Worm (Caenorhabditis elegans) whole organism, L2 larva: Measurements from ENCODE around the gene pir-1.

Experiments used
- C34F6.9 ChIP-seq: fragments of 150-350 bp; optimal IDR thresholded peaks from 2 replicates; lab custom pipeline; 2014; ENCODE audit warnings: missing biosample characterization, missing genetic modification characterization
- F13H6.1 ChIP-seq: sonication (generic microtip); optimal IDR thresholded peaks from 2 replicates; lab custom pipeline; 2016; ENCODE audit warnings: missing genetic modification characterization, missing compliant biosample characterization
- R02D3.7 ChIP-seq: fragments of 150-350 bp; optimal IDR thresholded peaks from 2 replicates; lab custom pipeline; 2014; ENCODE audit warnings: missing biosample characterization, missing genetic modification characterization
- Y55F3AM.14 ChIP-seq: fragments of 200-800 bp; sonication (Bioruptor generic); optimal IDR thresholded peaks from 2 replicates; lab custom pipeline; 2018; ENCODE audit warnings: mild to moderate bottlenecking, missing genetic modification characterization, missing compliant biosample characterization
- alr-1 ChIP-seq: fragments of 150-350 bp; optimal IDR thresholded peaks from 2 replicates; lab custom pipeline; 2014; ENCODE audit warnings: missing biosample characterization, missing genetic modification characterization
- aly-2 ChIP-seq: fragments of 150-350 bp; optimal IDR thresholded peaks from 2 replicates; lab custom pipeline; 2014; ENCODE audit warnings: missing biosample characterization, missing genetic modification characterization
- ama-1 ChIP-seq: fragments of 150-350 bp; optimal IDR thresholded peaks from 2 replicates; lab custom pipeline; 2018; ENCODE audit warnings: inconsistent platforms
- blmp-1 ChIP-seq: sonication (generic microtip); optimal IDR thresholded peaks from 2 replicates; lab custom pipeline; 2017; ENCODE audit warnings: missing genetic modification characterization, mild to moderate bottlenecking, missing compliant biosample characterization, antibody characterized with exemption, moderate library complexity; ENCODE audit not compliant: insufficient read depth
- ceh-82 ChIP-seq: fragments of 150-350 bp; optimal IDR thresholded peaks from 2 replicates; lab custom pipeline; 2014; ENCODE audit warnings: missing biosample characterization, missing genetic modification characterization
- crh-2 ChIP-seq: sonication (generic microtip); optimal IDR thresholded peaks from 2 replicates; lab custom pipeline; 2017; ENCODE audit warnings: missing biosample characterization, missing genetic modification characterization
- dmd-4 ChIP-seq: sonication (generic microtip); optimal IDR thresholded peaks from 2 replicates; lab custom pipeline; 2017; ENCODE audit warnings: missing biosample characterization, missing genetic modification characterization
- egl-27 ChIP-seq: sonication (generic microtip); optimal IDR thresholded peaks from 3 replicates; lab custom pipeline; 2017; ENCODE audit warnings: missing biosample characterization, missing genetic modification reagents, missing genetic modification characterization
- elt-1 ChIP-seq: fragments of 150-350 bp; optimal IDR thresholded peaks from 2 replicates; lab custom pipeline; 2014; ENCODE audit warnings: missing biosample characterization, missing genetic modification characterization
- fos-1 ChIP-seq: fragments of 150-350 bp; optimal IDR thresholded peaks from 2 replicates; lab custom pipeline; 2014; ENCODE audit warnings: missing biosample characterization, missing genetic modification characterization
- gmeb-1 ChIP-seq: fragments of 150-350 bp; optimal IDR thresholded peaks from 2 replicates; lab custom pipeline; 2014; ENCODE audit warnings: missing biosample characterization, missing genetic modification characterization
- lin-11 ChIP-seq: fragments of 150-350 bp; sonication (generic microtip); optimal IDR thresholded peaks from 2 replicates; lab custom pipeline; 2014; ENCODE audit warnings: missing biosample characterization, missing genetic modification characterization, inconsistent platforms, mixed read lengths
- lin-13 ChIP-seq: fragments of 150-350 bp; optimal IDR thresholded peaks from 2 replicates; lab custom pipeline; 2014; ENCODE audit warnings: missing biosample characterization, missing genetic modification reagents, missing genetic modification characterization
- lin-39 ChIP-seq: fragments of 150-350 bp; optimal IDR thresholded peaks from 2 replicates; lab custom pipeline; 2014; ENCODE audit warnings: missing biosample characterization, missing genetic modification reagents, missing genetic modification characterization
- lsy-2 ChIP-seq, 2 experiments: fragments of 150-350 bp in 1 of 2; sonication (generic microtip) in 1 of 2; optimal IDR thresholded peaks; 2 replicates each; lab custom pipeline; 2014 to 2017; ENCODE audit warnings: missing biosample characterization in 2 of 2, missing genetic modification characterization in 2 of 2
- mab-5 ChIP-seq: fragments of 150-350 bp; optimal IDR thresholded peaks from 2 replicates; lab custom pipeline; 2014; ENCODE audit warnings: missing biosample characterization, missing genetic modification characterization
- nhr-11 ChIP-seq: fragments of 150-350 bp; optimal IDR thresholded peaks from 2 replicates; lab custom pipeline; 2014; ENCODE audit warnings: missing biosample characterization, missing genetic modification characterization
- nhr-129 ChIP-seq: fragments of 150-350 bp; optimal IDR thresholded peaks from 2 replicates; lab custom pipeline; 2014; ENCODE audit warnings: missing biosample characterization, missing genetic modification characterization
- nhr-21 ChIP-seq: fragments of 150-350 bp; optimal IDR thresholded peaks from 2 replicates; lab custom pipeline; 2014; ENCODE audit warnings: missing biosample characterization, missing genetic modification characterization
- nhr-23 ChIP-seq: fragments of 150-350 bp; optimal IDR thresholded peaks from 2 replicates; lab custom pipeline; 2014; ENCODE audit warnings: missing biosample characterization, missing genetic modification reagents, missing genetic modification characterization
- nhr-25 ChIP-seq: fragments of 150-350 bp; sonication (generic microtip); optimal IDR thresholded peaks from 3 replicates; lab custom pipeline; 2014; ENCODE audit warnings: missing biosample characterization, missing genetic modification characterization
- nhr-6 ChIP-seq: fragments of 150-350 bp; optimal IDR thresholded peaks from 2 replicates; lab custom pipeline; 2014; ENCODE audit warnings: missing biosample characterization, missing genetic modification characterization
- nhr-77 ChIP-seq: fragments of 150-350 bp; optimal IDR thresholded peaks from 2 replicates; lab custom pipeline; 2014; ENCODE audit warnings: missing biosample characterization, missing genetic modification characterization
- peb-1 ChIP-seq: fragments of 150-350 bp; optimal IDR thresholded peaks from 2 replicates; lab custom pipeline; 2014; ENCODE audit warnings: missing biosample characterization, missing genetic modification characterization
- sem-4 ChIP-seq: fragments of 150-350 bp; optimal IDR thresholded peaks from 2 replicates; lab custom pipeline; 2014; ENCODE audit warnings: missing biosample characterization, missing genetic modification reagents, missing genetic modification characterization
- skn-1 ChIP-seq: sonication (generic microtip); optimal IDR thresholded peaks from 2 replicates; lab custom pipeline; 2017; ENCODE audit warnings: missing biosample characterization, missing genetic modification characterization
- sma-3 ChIP-seq: sonication (generic microtip); optimal IDR thresholded peaks from 2 replicates; lab custom pipeline; 2016; ENCODE audit warnings: missing genetic modification reagents, missing genetic modification characterization, missing compliant biosample characterization
- sma-9 ChIP-seq, 2 experiments: fragments of 150-350 bp in 1 of 2; sonication (generic microtip) in 1 of 2; optimal IDR thresholded peaks; 2 replicates each; lab custom pipeline; 2014 to 2016; ENCODE audit warnings: missing genetic modification characterization in 2 of 2, mild to moderate bottlenecking in 1 of 2, missing biosample characterization in 1 of 2, missing compliant biosample characterization in 1 of 2, missing genetic modification reagents in 1 of 2, moderate library complexity in 1 of 2
- snpc-4 ChIP-seq: fragments of 150-350 bp; optimal IDR thresholded peaks from 2 replicates; lab custom pipeline; 2014; ENCODE audit warnings: missing biosample characterization, missing genetic modification characterization
- unc-39 ChIP-seq: fragments of 150-350 bp; optimal IDR thresholded peaks from 2 replicates; lab custom pipeline; 2014; ENCODE audit warnings: missing biosample characterization, missing genetic modification characterization
- unc-55 ChIP-seq: fragments of 150-350 bp; sonication (generic microtip); optimal IDR thresholded peaks from 3 replicates; lab custom pipeline; 2014; ENCODE audit warnings: missing biosample characterization, missing genetic modification reagents, missing genetic modification characterization
- unc-62 ChIP-seq: fragments of 150-350 bp; optimal IDR thresholded peaks from 2 replicates; lab custom pipeline; 2014; ENCODE audit warnings: missing biosample characterization, missing genetic modification reagents, missing genetic modification characterization
- zag-1 ChIP-seq: fragments of 150-350 bp; optimal IDR thresholded peaks from 2 replicates; lab custom pipeline; 2014; ENCODE audit warnings: missing biosample characterization, missing genetic modification characterization
- ztf-11 ChIP-seq: sonication (generic microtip); optimal IDR thresholded peaks from 2 replicates; lab custom pipeline; 2017; ENCODE audit warnings: missing biosample characterization, missing genetic modification characterization

pir-1 gene

DNA sequence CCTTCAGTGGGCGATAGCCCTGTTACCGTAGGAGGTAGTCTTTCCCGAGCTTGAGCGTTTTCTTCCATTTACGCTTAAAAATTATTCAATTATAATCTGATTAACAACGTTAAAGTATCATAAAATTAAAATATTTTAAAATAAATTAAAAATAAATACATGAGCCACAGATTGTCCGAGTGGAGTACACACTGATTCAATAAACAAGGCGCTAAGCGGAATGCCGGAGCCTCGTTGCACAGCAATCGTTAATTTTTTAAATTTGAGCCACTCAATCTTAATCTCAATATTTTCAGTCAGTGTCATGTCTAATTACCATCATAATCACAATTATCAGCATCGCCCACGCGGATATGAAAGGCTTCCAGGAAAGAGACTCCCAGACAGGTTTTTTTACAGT is at the start of gene pir-1, which contains the start of gene sec-5:
Gene pir-1 (plus strand): TSS at position 221 of the 400 bp plus-strand sequence.
Gene sec-5 (minus strand): TSS at position 73 of the 400 bp plus-strand sequence.
- TF ChIP-seq F13H6.1 (tag; lab: Kevin White, UChicago) = no peak
- TF ChIP-seq gmeb-1 (tag; lab: Kevin White, UChicago) = peak; percentile 41
- peak; percentile 53 for TF ChIP-seq C34F6.9 (tag; lab: Kevin White, UChicago)
- TF ChIP-seq nhr-25 (tag; lab: Kevin White, UChicago) = peak; percentile 35
- peak; percentile 5 for TF ChIP-seq sma-9 (GFP tag; optimal IDR thresholded peaks at IDR 0.05; lab: Kevin White, UChicago)
- TF ChIP-seq sma-9 (tag; optimal IDR thresholded peaks at IDR 0.05; lab: Kevin White, UChicago) = no peak
- TF ChIP-seq unc-55 = peak; percentile 72
- TF ChIP-seq snpc-4 = no peak
- TF ChIP-seq fos-1 (tag; lab: Kevin White, UChicago) = peak; percentile 33
- TF ChIP-seq elt-1 (tag; lab: Kevin White, UChicago) = no peak
- peak; percentile 18 to 71 for TF ChIP-seq lsy-2 (tag; optimal IDR thresholded peaks at IDR 0.05; lab: Kevin White, UChicago)
- TF ChIP-seq nhr-11 (tag; lab: Kevin White, UChicago) = no peak
- no peak for TF ChIP-seq nhr-129 (tag; lab: Kevin White, UChicago)
- no peak for TF ChIP-seq sem-4
- no peak for TF ChIP-seq crh-2 (tag; lab: Kevin White, UChicago)

DNA sequence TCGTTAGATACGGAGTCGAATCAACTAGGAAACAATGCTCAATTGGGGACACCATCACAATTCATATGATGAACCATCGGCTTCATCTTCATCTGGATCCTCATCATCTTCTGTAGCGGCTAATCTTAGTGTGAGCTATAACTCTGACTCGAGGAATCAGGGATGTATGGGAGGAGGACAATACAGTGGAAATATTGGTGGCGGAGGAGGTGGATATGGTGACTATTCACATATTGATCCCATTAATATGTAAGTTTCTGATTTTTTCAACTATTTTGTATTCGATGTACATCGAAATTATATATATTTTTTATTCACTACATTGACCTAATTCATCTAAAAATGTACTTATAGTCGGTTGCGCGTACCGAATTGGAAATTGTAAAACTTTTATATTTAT is 49.7 kb upstream of the pir-1 start:
- peak; percentile 70 for TF ChIP-seq ama-1 (lab: Kevin White, UChicago)
- no peak for TF ChIP-seq unc-39
- TF ChIP-seq lin-11 = no peak
- TF ChIP-seq gmeb-1 (tag; lab: Kevin White, UChicago) = no peak
- TF ChIP-seq, all 48 proteins: peak for 1

DNA sequence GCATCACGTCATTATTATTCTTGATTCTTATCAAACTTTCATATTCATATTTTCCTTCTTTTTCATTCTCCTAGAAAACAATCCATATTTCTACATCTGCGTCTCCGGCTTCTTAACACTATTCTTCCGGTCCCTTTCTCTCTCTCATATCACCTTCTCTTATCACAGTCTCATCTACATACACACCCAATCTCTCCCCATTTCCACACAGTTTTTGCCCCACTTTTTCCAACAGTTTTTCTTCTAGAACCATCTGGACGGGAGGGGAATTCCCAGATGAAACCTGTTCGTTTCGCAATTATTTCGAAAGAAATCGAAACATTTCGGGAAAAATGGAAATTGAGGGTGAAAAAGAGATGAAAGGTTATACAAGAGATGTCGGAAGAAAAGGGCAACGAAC is 49.0 kb upstream of the pir-1 start:
- no peak for TF ChIP-seq blmp-1 (tag; lab: Kevin White, UChicago)
- peak; percentile 69 for TF ChIP-seq crh-2 (tag; lab: Kevin White, UChicago)
- TF ChIP-seq aly-2 = no peak
- TF ChIP-seq skn-1 = no peak
- peak; percentile 72 for TF ChIP-seq C34F6.9 (tag; lab: Kevin White, UChicago)
- TF ChIP-seq nhr-25 (tag; lab: Kevin White, UChicago) = peak; percentile 62
- TF ChIP-seq ceh-82 = no peak
- TF ChIP-seq nhr-21 (tag; lab: Kevin White, UChicago) = peak; percentile 83
- TF ChIP-seq Y55F3AM.14 (GFP tag; lab: Kevin White, UChicago) = no peak
- peak; percentile 40 for TF ChIP-seq nhr-129 (tag; lab: Kevin White, UChicago)
- no peak for TF ChIP-seq ztf-11 (tag; lab: Kevin White, UChicago)
- peak; percentile 42 for TF ChIP-seq sma-9 (GFP tag; optimal IDR thresholded peaks at IDR 0.05; lab: Kevin White, UChicago)
- TF ChIP-seq sma-9 (tag; optimal IDR thresholded peaks at IDR 0.05; lab: Kevin White, UChicago) = no peak
- no peak for TF ChIP-seq dmd-4 (tag; lab: Kevin White, UChicago)
- peak; percentile 61 for TF ChIP-seq ama-1 (lab: Kevin White, UChicago)
- TF ChIP-seq lin-11 = no peak
- no peak for TF ChIP-seq nhr-23 (tag; lab: Kevin White, UChicago)
- peak; percentile 93 for TF ChIP-seq fos-1 (tag; lab: Kevin White, UChicago)
- no peak for TF ChIP-seq R02D3.7 (tag; lab: Kevin White, UChicago)
- TF ChIP-seq alr-1 (tag; lab: Kevin White, UChicago) = no peak
- TF ChIP-seq lsy-2 (tag; optimal IDR thresholded peaks at IDR 0.05; lab: Kevin White, UChicago) = peak in 1 of 2 experiments; percentile 47
- TF ChIP-seq gmeb-1 (tag; lab: Kevin White, UChicago) = peak; percentile 49
- TF ChIP-seq nhr-77 (tag; lab: Kevin White, UChicago) = no peak
- no peak for TF ChIP-seq unc-55
- no peak for TF ChIP-seq zag-1 (tag; lab: Kevin White, UChicago)
- no peak for TF ChIP-seq mab-5 (tag; lab: Kevin White, UChicago)
- peak; percentile 63 for TF ChIP-seq egl-27
- peak; percentile 49 for TF ChIP-seq sma-3 (GFP tag; lab: Kevin White, UChicago)
- no peak for TF ChIP-seq lin-39 (tag; lab: Kevin White, UChicago)
- no peak for TF ChIP-seq unc-62 (GFP tag; lab: Kevin White, UChicago)
- TF ChIP-seq lin-13 (GFP tag; lab: Kevin White, UChicago) = no peak
- TF ChIP-seq peb-1 (tag; lab: Kevin White, UChicago) = no peak
- no peak for TF ChIP-seq nhr-6
- TF ChIP-seq, all 48 proteins: peak for 12
